Worm (Caenorhabditis elegans): ENCODE data around the gene flad-1.
A peak's percentile ranks its signal among the peaks of the same experiment; 100 is the strongest.

Gene flad-1

DNA sequence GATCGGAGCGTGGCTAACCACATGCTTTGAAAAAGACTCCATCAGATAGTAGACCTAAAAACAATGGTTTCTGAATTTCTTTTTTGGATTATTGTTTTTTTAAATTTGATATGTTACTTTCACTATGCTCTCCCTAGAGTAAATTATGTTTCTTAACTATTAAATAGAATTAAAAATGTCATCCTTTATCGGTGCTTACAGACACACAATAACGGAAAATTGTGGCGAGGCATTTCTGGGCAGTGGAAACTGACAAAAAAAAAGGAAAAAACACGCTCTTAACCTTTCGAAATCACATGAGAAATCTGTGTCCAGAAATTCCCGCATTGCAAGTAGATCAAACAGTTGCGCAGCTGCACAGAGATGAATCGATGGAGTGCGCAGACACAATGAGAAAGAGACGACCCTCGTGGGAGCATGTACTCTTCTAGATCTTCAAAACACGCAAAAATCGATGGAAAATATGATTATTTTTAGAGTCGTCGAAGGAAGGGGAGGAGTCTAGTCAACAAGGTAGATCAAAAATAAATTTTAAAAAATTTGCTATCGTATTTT lies 36.2 kb downstream of the flad-1 start, which contains the start of gene ZK892.6:
TSS of gene ZK892.6 (minus strand) at position 51 of the 555 bp plus-strand sequence.
- TF ChIP-seq scrt-1 (GFP tag; IDR thresholded peaks at IDR 0.05) (no peak), hmg-4 (GFP tag; optimal IDR thresholded peaks at IDR 0.05) (no peak), ceh-13 (GFP tag; optimal IDR thresholded peaks at IDR 0.05) (no peak), ama-1 (optimal IDR thresholded peaks at IDR 0.05) (no peak), B0310.2 (tag; optimal IDR thresholded peaks at IDR 0.05) (no peak), pes-1 (GFP tag; IDR thresholded peaks at IDR 0.05) (no peak), ets-7 (tag; optimal IDR thresholded peaks at IDR 0.05) (no peak), sea-1 (GFP tag; conservative IDR thresholded peaks at IDR 0.05) (no peak), F13C5.2 (tag; optimal IDR thresholded peaks at IDR 0.05) (no peak), tbx-37 (GFP tag; conservative IDR thresholded peaks at IDR 0.05) (no peak), ceh-36 (tag; optimal IDR thresholded peaks at IDR 0.05) (no peak), tbx-11 (GFP tag; IDR thresholded peaks at IDR 0.05) (no peak), aly-1 (tag; optimal IDR thresholded peaks at IDR 0.05) (no peak), tra-4 (tag; optimal IDR thresholded peaks at IDR 0.05) (no peak), hmbx-1 (tag; optimal IDR thresholded peaks at IDR 0.05) (no peak), flt-1 (GFP tag; IDR thresholded peaks at IDR 0.05) (no peak), hnd-1 (tag; optimal IDR thresholded peaks at IDR 0.05) (no peak)

DNA sequence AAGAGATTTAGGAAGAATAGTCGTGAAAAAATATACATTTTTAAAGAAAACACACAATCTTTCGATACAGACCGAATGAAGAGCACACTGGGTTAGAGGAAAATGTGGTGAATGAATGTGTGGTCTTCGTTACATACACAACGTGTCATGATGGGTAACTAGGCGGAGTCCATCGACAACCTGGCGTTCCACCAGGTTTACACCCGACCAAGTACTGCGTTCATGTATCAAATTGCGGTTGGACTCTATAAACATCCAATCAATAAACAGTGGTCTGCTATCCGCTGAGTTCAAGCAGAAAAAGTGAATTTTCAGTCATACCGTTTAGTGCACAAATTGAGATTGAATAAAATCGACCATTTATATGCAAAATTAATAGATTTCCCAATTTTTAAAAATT lies 37.8 kb downstream of the flad-1 start, which contains the start of gene sdz-38:
TSS of gene sdz-38 (minus strand) at position 101 of the 400 bp plus-strand sequence.
- no peak for TF ChIP-seq aly-1 (tag; optimal IDR thresholded peaks at IDR 0.05)
- no peak for TF ChIP-seq scrt-1 (GFP tag; IDR thresholded peaks at IDR 0.05)
- TF ChIP-seq sea-1 (GFP tag; conservative IDR thresholded peaks at IDR 0.05) = no peak
- no peak for TF ChIP-seq B0310.2 (tag; optimal IDR thresholded peaks at IDR 0.05)
- no peak for TF ChIP-seq F13C5.2 (tag; optimal IDR thresholded peaks at IDR 0.05)
- TF ChIP-seq ets-7 (tag; optimal IDR thresholded peaks at IDR 0.05) = no peak
- no peak for TF ChIP-seq hmg-4 (GFP tag; optimal IDR thresholded peaks at IDR 0.05)
- no peak for TF ChIP-seq ceh-36 (tag; optimal IDR thresholded peaks at IDR 0.05)
- TF ChIP-seq tbx-11 (GFP tag; IDR thresholded peaks at IDR 0.05) = no peak
- no peak for TF ChIP-seq pes-1 (GFP tag; IDR thresholded peaks at IDR 0.05)
- no peak for TF ChIP-seq hmbx-1 (tag; optimal IDR thresholded peaks at IDR 0.05)
- no peak for TF ChIP-seq hnd-1 (tag; optimal IDR thresholded peaks at IDR 0.05)
- no peak for TF ChIP-seq ceh-13 (GFP tag; optimal IDR thresholded peaks at IDR 0.05)

ce11 chrII:9982437-9982836 lies 38.5 kb downstream of the flad-1 start:
- TF ChIP-seq aly-1 (tag; optimal IDR thresholded peaks at IDR 0.05) (no peak), flt-1 (GFP tag; IDR thresholded peaks at IDR 0.05) (no peak), tbx-11 (GFP tag; IDR thresholded peaks at IDR 0.05) (no peak), hmbx-1 (tag; optimal IDR thresholded peaks at IDR 0.05) (no peak)

DNA sequence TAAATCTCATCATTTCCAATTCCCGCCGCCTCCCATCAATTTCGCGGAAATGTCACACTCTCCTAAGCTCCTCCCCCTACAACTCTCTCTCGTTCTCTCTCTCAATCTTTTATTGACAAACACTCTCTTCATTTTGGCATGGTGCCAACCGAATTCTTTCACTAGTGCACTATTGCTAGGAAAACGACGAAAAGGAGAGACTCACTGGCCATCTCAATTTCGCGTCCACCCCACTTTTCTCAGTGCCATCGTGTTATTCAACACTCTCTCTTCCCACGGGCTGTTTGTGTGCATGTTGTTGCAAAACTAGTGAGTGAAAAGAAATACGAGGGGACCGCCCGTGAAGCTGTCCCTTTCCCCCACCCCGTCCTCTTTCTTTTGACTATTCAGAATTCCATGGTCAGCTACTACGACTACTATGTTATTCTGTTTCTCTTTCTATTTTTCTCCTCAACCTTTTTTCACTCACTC lies 41.0 kb downstream of the flad-1 start:
- TF ChIP-seq ceh-36 (tag; optimal IDR thresholded peaks at IDR 0.05) = no peak
- TF ChIP-seq hnd-1 (tag; optimal IDR thresholded peaks at IDR 0.05) = no peak
- no peak for TF ChIP-seq B0310.2 (tag; optimal IDR thresholded peaks at IDR 0.05)
- TF ChIP-seq hmg-4 (GFP tag; optimal IDR thresholded peaks at IDR 0.05) = peak; percentile 47
- no peak for TF ChIP-seq aly-1 (tag; optimal IDR thresholded peaks at IDR 0.05)
- peak; percentile 49 for TF ChIP-seq F13C5.2 (tag; optimal IDR thresholded peaks at IDR 0.05)
- TF ChIP-seq tra-4 (tag; optimal IDR thresholded peaks at IDR 0.05) = no peak
- no peak for TF ChIP-seq tbx-37 (GFP tag; conservative IDR thresholded peaks at IDR 0.05)
- no peak for TF ChIP-seq hmbx-1 (tag; optimal IDR thresholded peaks at IDR 0.05)
- no peak for TF ChIP-seq flt-1 (GFP tag; IDR thresholded peaks at IDR 0.05)
- no peak for TF ChIP-seq ceh-13 (GFP tag; optimal IDR thresholded peaks at IDR 0.05)
- no peak for TF ChIP-seq ets-7 (tag; optimal IDR thresholded peaks at IDR 0.05)
- TF ChIP-seq tbx-11 (GFP tag; IDR thresholded peaks at IDR 0.05) = no peak
- no peak for TF ChIP-seq sea-1 (GFP tag; conservative IDR thresholded peaks at IDR 0.05)

- TF ChIP-seq ets-7 (tag; optimal IDR thresholded peaks at IDR 0.05) = no peak
- no peak for TF ChIP-seq pes-1 (GFP tag; IDR thresholded peaks at IDR 0.05)
- TF ChIP-seq hmbx-1 (tag; optimal IDR thresholded peaks at IDR 0.05) = no peak
- TF ChIP-seq hnd-1 (tag; optimal IDR thresholded peaks at IDR 0.05) = no peak
- no peak for TF ChIP-seq sea-1 (GFP tag; conservative IDR thresholded peaks at IDR 0.05)
- TF ChIP-seq flt-1 (GFP tag; IDR thresholded peaks at IDR 0.05) = no peak
- no peak for TF ChIP-seq tbx-11 (GFP tag; IDR thresholded peaks at IDR 0.05)
- TF ChIP-seq ceh-36 (tag; optimal IDR thresholded peaks at IDR 0.05) = no peak
- no peak for TF ChIP-seq F13C5.2 (tag; optimal IDR thresholded peaks at IDR 0.05)
- no peak for TF ChIP-seq tbx-37 (GFP tag; conservative IDR thresholded peaks at IDR 0.05)
- no peak for TF ChIP-seq tra-4 (tag; optimal IDR thresholded peaks at IDR 0.05)
- TF ChIP-seq hmg-4 (GFP tag; optimal IDR thresholded peaks at IDR 0.05) = no peak
- no peak for TF ChIP-seq scrt-1 (GFP tag; IDR thresholded peaks at IDR 0.05)
- no peak for TF ChIP-seq ceh-13 (GFP tag; optimal IDR thresholded peaks at IDR 0.05)
- TF ChIP-seq aly-1 (tag; optimal IDR thresholded peaks at IDR 0.05) = no peak
- TF ChIP-seq B0310.2 (tag; optimal IDR thresholded peaks at IDR 0.05) = no peak
- no peak for TF ChIP-seq ama-1 (optimal IDR thresholded peaks at IDR 0.05)
Measured at ce11 chrII:9986635-9987575, 43.0 kb downstream of the flad-1 start.

DNA sequence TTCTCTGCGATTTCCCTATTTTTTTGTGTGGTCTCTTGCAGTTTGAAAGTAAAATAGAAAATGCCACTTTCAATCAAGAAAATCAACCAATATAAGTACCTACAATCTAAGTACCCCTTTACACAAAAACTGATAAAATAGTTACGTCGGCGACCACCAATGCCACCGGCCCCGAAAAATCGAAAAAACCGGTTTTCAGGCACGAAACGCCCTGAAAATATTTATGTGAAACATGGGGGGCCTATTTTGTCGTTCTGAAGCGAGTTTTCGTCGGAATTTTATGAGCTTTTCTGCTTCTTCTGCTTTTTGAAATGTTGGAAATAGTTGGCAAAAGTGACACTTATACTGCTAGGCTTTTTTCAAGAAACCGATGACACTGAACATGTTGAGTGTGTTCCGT lies 44.7 kb downstream of the flad-1 start:
- TF ChIP-seq ceh-36 (tag; optimal IDR thresholded peaks at IDR 0.05) = no peak
- no peak for TF ChIP-seq aly-1 (tag; optimal IDR thresholded peaks at IDR 0.05)
- TF ChIP-seq tbx-37 (GFP tag; conservative IDR thresholded peaks at IDR 0.05) = no peak
- no peak for TF ChIP-seq pes-1 (GFP tag; IDR thresholded peaks at IDR 0.05)
- TF ChIP-seq hnd-1 (tag; optimal IDR thresholded peaks at IDR 0.05) = no peak
- no peak for TF ChIP-seq B0310.2 (tag; optimal IDR thresholded peaks at IDR 0.05)
- no peak for TF ChIP-seq hmbx-1 (tag; optimal IDR thresholded peaks at IDR 0.05)
- TF ChIP-seq ama-1 (optimal IDR thresholded peaks at IDR 0.05) = no peak
- no peak for TF ChIP-seq sea-1 (GFP tag; conservative IDR thresholded peaks at IDR 0.05)
